Worm (Caenorhabditis elegans): ENCODE data around the gene R04D3.3.

DNA sequence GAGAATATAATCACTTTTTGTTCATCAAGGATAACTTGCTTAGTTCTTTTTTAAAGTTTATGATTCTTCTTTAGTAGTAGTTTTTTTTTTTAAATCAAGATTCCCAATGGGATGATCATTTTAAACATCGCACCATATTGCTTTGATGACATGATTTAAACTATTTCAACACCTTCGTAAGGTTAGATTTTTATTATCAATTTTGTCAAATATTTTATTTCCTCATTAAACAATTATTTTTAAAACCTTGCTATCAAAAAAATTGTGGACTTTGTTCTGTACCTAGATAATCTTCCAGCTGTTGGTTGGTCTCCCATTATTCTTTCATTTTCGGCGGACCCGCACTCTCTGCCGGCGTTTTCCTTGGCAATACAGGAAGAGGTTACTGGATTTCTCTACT is 41.0 kb upstream of the R04D3.3 start, which contains the start of gene sir-2.3:
- no peak for TF ChIP-seq sea-1 (GFP tag; conservative IDR thresholded peaks at IDR 0.05)
- no peak for TF ChIP-seq F13C5.2 (tag; optimal IDR thresholded peaks at IDR 0.05)
- no peak for TF ChIP-seq tbx-37 (GFP tag; conservative IDR thresholded peaks at IDR 0.05)
- no peak for TF ChIP-seq ets-7 (tag; optimal IDR thresholded peaks at IDR 0.05)
- no peak for TF ChIP-seq tbx-11 (GFP tag; IDR thresholded peaks at IDR 0.05)
- TF ChIP-seq flt-1 (GFP tag; IDR thresholded peaks at IDR 0.05) = no peak
- TF ChIP-seq pes-1 (GFP tag; IDR thresholded peaks at IDR 0.05) = no peak
- TF ChIP-seq ama-1 (optimal IDR thresholded peaks at IDR 0.05) = no peak
- no peak for TF ChIP-seq hmg-4 (GFP tag; optimal IDR thresholded peaks at IDR 0.05)
- TF ChIP-seq tra-4 (tag; optimal IDR thresholded peaks at IDR 0.05) = no peak
- no peak for TF ChIP-seq scrt-1 (GFP tag; IDR thresholded peaks at IDR 0.05)
